Worm (Caenorhabditis elegans): ENCODE results near the gene Y38E10A.22.

Y38E10A.22 gene

ce11 chrII:12679635-12680034 is 2.0 kb upstream of the Y38E10A.22 start, which contains the start of the genes Y38E10A.33 and cox-10 (continued):
- TF ChIP-seq fkh-2 (tag; optimal IDR thresholded peaks at IDR 0.05) = no peak
- TF ChIP-seq unc-62 (GFP tag; optimal IDR thresholded peaks at IDR 0.05) = no peak
- no peak for TF ChIP-seq ceh-16 (tag; optimal IDR thresholded peaks at IDR 0.05)
- TF ChIP-seq fkh-10 (GFP tag; optimal IDR thresholded peaks at IDR 0.05) = no peak
- no peak for TF ChIP-seq ama-1 (optimal IDR thresholded peaks at IDR 0.05)
- no peak for TF ChIP-seq pqm-1 (tag; optimal IDR thresholded peaks at IDR 0.05)
- TF ChIP-seq sea-2 (GFP tag; optimal IDR thresholded peaks at IDR 0.05) = no peak
- no peak for TF ChIP-seq fos-1 (tag; optimal IDR thresholded peaks at IDR 0.05)

ce11 chrII:12678867-12679134 is 1.2 kb upstream of the Y38E10A.22 start, which contains the start of gene Y38E10A.24:
Gene Y38E10A.24, plus strand, starts transcription at chrII:12679035.
- TF ChIP-seq mdl-1 (tag; optimal IDR thresholded peaks at IDR 0.05) (no peak), elt-3 (tag; optimal IDR thresholded peaks at IDR 0.05) (no peak), nhr-237 (tag; optimal IDR thresholded peaks at IDR 0.05) (no peak), skn-1 (tag; optimal IDR thresholded peaks at IDR 0.05) (no peak), ceh-9 (tag; optimal IDR thresholded peaks at IDR 0.05) (no peak), ceh-82 (tag; optimal IDR thresholded peaks at IDR 0.05) (no peak), snpc-4 (tag; optimal IDR thresholded peaks at IDR 0.05) (no peak), sea-2 (GFP tag; optimal IDR thresholded peaks at IDR 0.05) (no peak), nhr-12 (tag; optimal IDR thresholded peaks at IDR 0.05) (no peak), mml-1 (tag; optimal IDR thresholded peaks at IDR 0.05) (no peak), lin-15B (tag; optimal IDR thresholded peaks at IDR 0.05) (no peak), pqm-1 (tag; optimal IDR thresholded peaks at IDR 0.05) (no peak), nhr-77 (tag; optimal IDR thresholded peaks at IDR 0.05) (no peak), nhr-76 (tag; optimal IDR thresholded peaks at IDR 0.05) (no peak), nhr-23 (tag; optimal IDR thresholded peaks at IDR 0.05) (no peak), ztf-11 (tag; optimal IDR thresholded peaks at IDR 0.05) (no peak), egl-27 (tag; optimal IDR thresholded peaks at IDR 0.05) (no peak)

DNA sequence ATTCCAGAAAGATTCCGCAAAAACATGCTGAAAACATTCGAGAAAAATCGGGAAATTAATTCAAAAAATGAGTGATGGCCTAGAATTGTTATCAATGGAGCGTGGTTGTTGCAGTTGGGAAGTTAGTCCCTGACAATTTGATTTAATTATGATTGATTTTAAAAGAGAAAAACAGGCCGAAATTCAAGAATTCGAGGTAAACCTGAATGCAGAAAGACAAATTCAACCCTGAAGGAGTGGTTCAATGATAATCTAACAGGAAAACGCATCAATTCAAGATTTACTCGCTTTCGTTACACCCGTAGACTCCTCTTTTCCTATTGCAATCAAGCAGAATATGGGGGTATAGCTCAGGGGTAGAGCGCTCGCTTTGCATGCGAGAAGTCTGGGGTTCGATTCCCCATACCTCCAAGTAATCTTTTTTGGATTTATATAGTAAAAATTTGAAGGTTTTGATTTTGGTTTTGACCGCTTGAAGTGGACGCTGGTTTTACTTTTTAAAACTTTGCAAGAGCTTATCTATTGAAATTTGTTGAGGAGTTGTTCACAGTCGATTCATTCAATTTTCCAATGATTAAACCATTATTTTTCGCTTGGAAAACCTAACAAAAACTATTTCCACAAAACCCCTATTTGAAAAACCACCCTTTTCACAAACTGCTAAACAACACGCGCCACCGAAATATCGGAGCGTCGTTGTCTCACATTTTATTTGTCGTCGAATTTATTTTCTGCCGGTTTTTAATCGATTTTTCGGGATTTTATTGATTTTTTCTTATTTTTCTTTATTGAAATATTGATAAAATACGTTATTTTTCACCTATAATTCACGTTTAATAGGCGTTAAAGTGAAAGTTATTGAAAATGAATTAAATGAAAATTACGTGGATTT is 611 bp upstream of the Y38E10A.22 start:
- TF ChIP-seq lin-39 (tag; optimal IDR thresholded peaks at IDR 0.05) = peak; percentile 5
- peak; percentile 91 for TF ChIP-seq nhr-43 (tag; optimal IDR thresholded peaks at IDR 0.05; ENCODE audit: poor library complexity, severe bottlenecking)
- TF ChIP-seq unc-62 (GFP tag; optimal IDR thresholded peaks at IDR 0.05) = no peak
- TF ChIP-seq nfya-1 (tag; optimal IDR thresholded peaks at IDR 0.05; ENCODE audit: insufficient read depth) = peak; percentile 76
- no peak for TF ChIP-seq ztf-4 (tag; optimal IDR thresholded peaks at IDR 0.05)
- no peak for TF ChIP-seq nhr-12 (tag; optimal IDR thresholded peaks at IDR 0.05)
- TF ChIP-seq aly-2 (tag; optimal IDR thresholded peaks at IDR 0.05) = no peak
- no peak for TF ChIP-seq ztf-11 (tag; optimal IDR thresholded peaks at IDR 0.05)
- no peak for TF ChIP-seq nhr-28 (tag; optimal IDR thresholded peaks at IDR 0.05)
- peak in 1 of 2 experiments; percentile 53 for TF ChIP-seq eor-1 (tag; optimal IDR thresholded peaks at IDR 0.05)
- peak; percentile 21 for TF ChIP-seq skn-1 (tag; optimal IDR thresholded peaks at IDR 0.05)
- no peak for TF ChIP-seq ceh-16 (tag; optimal IDR thresholded peaks at IDR 0.05)
- no peak for TF ChIP-seq nhr-67 (tag; optimal IDR thresholded peaks at IDR 0.05)
- no peak for TF ChIP-seq egl-5 (tag; optimal IDR thresholded peaks at IDR 0.05)
- no peak for TF ChIP-seq ceh-9 (tag; optimal IDR thresholded peaks at IDR 0.05)
- no peak for TF ChIP-seq egl-27 (tag; optimal IDR thresholded peaks at IDR 0.05)
- TF ChIP-seq ama-1 (optimal IDR thresholded peaks at IDR 0.05) = no peak
- no peak for TF ChIP-seq sea-2 (GFP tag; optimal IDR thresholded peaks at IDR 0.05)
- TF ChIP-seq snpc-4 (tag; optimal IDR thresholded peaks at IDR 0.05) = peak; percentile 89
- TF ChIP-seq ceh-82 (tag; optimal IDR thresholded peaks at IDR 0.05) = no peak
- TF ChIP-seq pqm-1 (tag; optimal IDR thresholded peaks at IDR 0.05) = peak; percentile 56
- peak; percentile 27 for TF ChIP-seq elt-2 (tag; optimal IDR thresholded peaks at IDR 0.05)
- peak in 1 of 3 experiments; percentile 17 for TF ChIP-seq elt-3 (tag; optimal IDR thresholded peaks at IDR 0.05)
- peak; percentile 88 for TF ChIP-seq nhr-23 (tag; optimal IDR thresholded peaks at IDR 0.05)
- TF ChIP-seq hmg-11 (tag; optimal IDR thresholded peaks at IDR 0.05) = peak; percentile 25
- peak; percentile 89 for TF ChIP-seq lin-15B (tag; optimal IDR thresholded peaks at IDR 0.05)
- no peak for TF ChIP-seq nhr-237 (tag; optimal IDR thresholded peaks at IDR 0.05)
- no peak for TF ChIP-seq elt-1 (tag; optimal IDR thresholded peaks at IDR 0.05)
- TF ChIP-seq zag-1 (tag; optimal IDR thresholded peaks at IDR 0.05) = no peak
- TF ChIP-seq unc-39 (tag; optimal IDR thresholded peaks at IDR 0.05) = no peak
- peak; percentile 77 for TF ChIP-seq nhr-25 (tag; optimal IDR thresholded peaks at IDR 0.05)
- no peak for TF ChIP-seq ZK546.5 (tag; optimal IDR thresholded peaks at IDR 0.05)
- no peak for TF ChIP-seq tbx-2 (tag; optimal IDR thresholded peaks at IDR 0.05)
- peak; percentile 42 for TF ChIP-seq fkh-10 (GFP tag; optimal IDR thresholded peaks at IDR 0.05)
- no peak for TF ChIP-seq mdl-1 (tag; optimal IDR thresholded peaks at IDR 0.05)
- TF ChIP-seq jun-1 (tag; optimal IDR thresholded peaks at IDR 0.05) = peak; percentile 13
- TF ChIP-seq fkh-2 (tag; optimal IDR thresholded peaks at IDR 0.05) = no peak
- TF ChIP-seq mml-1 (tag; optimal IDR thresholded peaks at IDR 0.05) = no peak
- peak; percentile 87 for TF ChIP-seq pha-4 (tag; optimal IDR thresholded peaks at IDR 0.05)
- no peak for TF ChIP-seq nhr-77 (tag; optimal IDR thresholded peaks at IDR 0.05)
- TF ChIP-seq daf-12 (tag; optimal IDR thresholded peaks at IDR 0.05) = no peak
- peak; percentile 73 for TF ChIP-seq R02D3.7 (tag; optimal IDR thresholded peaks at IDR 0.05)
- no peak for TF ChIP-seq fos-1 (tag; optimal IDR thresholded peaks at IDR 0.05)
- peak; percentile 68 for TF ChIP-seq lsy-12 (tag; optimal IDR thresholded peaks at IDR 0.05)
